Fruit fly (Drosophila melanogaster): ENCODE measurements around the gene CG10514.

The CG10514 gene

dm6 chr3R:25287128-25287527 lies 7.5 kb upstream of the CG10514 start, which contains the start of gene CG13658:
Gene CG13658, plus strand, starts transcription at chr3R:25287474.
- TF ChIP-seq tj (GFP tag; optimal IDR thresholded peaks at IDR 0.05) (no peak), Clk (GFP tag; optimal IDR thresholded peaks at IDR 0.05) (no peak), Hr96 (GFP tag; optimal IDR thresholded peaks at IDR 0.05) (no peak), pad (GFP tag; optimal IDR thresholded peaks at IDR 0.05) (no peak), cic (GFP tag; optimal IDR thresholded peaks at IDR 0.05) (peak; percentile 59), CG7045 (GFP tag; optimal IDR thresholded peaks at IDR 0.05) (no peak), toe (GFP tag; optimal IDR thresholded peaks at IDR 0.05) (no peak), Crg-1 (GFP tag; optimal IDR thresholded peaks at IDR 0.05) (no peak), CG5204 (GFP tag; optimal IDR thresholded peaks at IDR 0.05) (no peak), CG33017 (tag; optimal IDR thresholded peaks at IDR 0.05) (no peak), ovo (GFP tag; optimal IDR thresholded peaks at IDR 0.05) (no peak), CG11617 (GFP tag; optimal IDR thresholded peaks at IDR 0.05) (no peak), cnc (optimal IDR thresholded peaks at IDR 0.05) (peak in 1 of 2 experiments; percentile 81), CG1620 (GFP tag; optimal IDR thresholded peaks at IDR 0.05) (no peak), kay (GFP tag; ENCODE audit: borderline replicate concordance) (peak; percentile 90), CG12768 (GFP tag; optimal IDR thresholded peaks at IDR 0.05) (peak; percentile 13), Mnt (GFP tag; optimal IDR thresholded peaks at IDR 0.05) (no peak), CG7101 (tag; optimal IDR thresholded peaks at IDR 0.05) (no peak), bab1 (GFP tag; optimal IDR thresholded peaks at IDR 0.05) (peak; percentile 14), CG14711 (tag; optimal IDR thresholded peaks at IDR 0.05) (no peak)

dm6 chr3R:25285173-25285572 lies 5.5 kb upstream of the CG10514 start, which contains the start of gene CG31104:
Gene CG31104, plus strand, starts transcription at chr3R:25285473.
- peak; percentile 87 for TF ChIP-seq kay (GFP tag; ENCODE audit: borderline replicate concordance)
- TF ChIP-seq cic (GFP tag; optimal IDR thresholded peaks at IDR 0.05), result no peak
- no peak for TF ChIP-seq Mnt (GFP tag; optimal IDR thresholded peaks at IDR 0.05)
- no peak for TF ChIP-seq Crg-1 (GFP tag; optimal IDR thresholded peaks at IDR 0.05)
- no peak for TF ChIP-seq CG14711 (tag; optimal IDR thresholded peaks at IDR 0.05)
- no peak for TF ChIP-seq CG7101 (tag; optimal IDR thresholded peaks at IDR 0.05)

- TF ChIP-seq Clk (GFP tag; optimal IDR thresholded peaks at IDR 0.05), result no peak
- TF ChIP-seq Hr96 (GFP tag; optimal IDR thresholded peaks at IDR 0.05), result no peak
- TF ChIP-seq CG14711 (tag; optimal IDR thresholded peaks at IDR 0.05), result peak; percentile 33
- TF ChIP-seq bab1 (GFP tag; optimal IDR thresholded peaks at IDR 0.05), result no peak
- peak; percentile 14 for TF ChIP-seq CG7101 (tag; optimal IDR thresholded peaks at IDR 0.05)
- TF ChIP-seq cic (GFP tag; optimal IDR thresholded peaks at IDR 0.05), result peak; percentile 65
- no peak for TF ChIP-seq CG11617 (GFP tag; optimal IDR thresholded peaks at IDR 0.05)
- no peak for TF ChIP-seq Mnt (GFP tag; optimal IDR thresholded peaks at IDR 0.05)
- peak; percentile 3 for TF ChIP-seq CG12768 (GFP tag; optimal IDR thresholded peaks at IDR 0.05)
These were observed 3.6 kb upstream of the CG10514 start, which contains the start of gene CG31300 for dm6 chr3R:25283209-25283670. Gene CG31300, plus strand, starts transcription at chr3R:25283620.

dm6 chr3R:25281165-25281564 lies 1.5 kb upstream of the CG10514 start, which contains the start of gene CG11892:
Gene CG11892, plus strand, starts transcription at chr3R:25281548.
- TF ChIP-seq CG14711 (tag; optimal IDR thresholded peaks at IDR 0.05) (peak; percentile 64), pad (GFP tag; optimal IDR thresholded peaks at IDR 0.05) (peak; percentile 68), CG1620 (GFP tag; optimal IDR thresholded peaks at IDR 0.05) (no peak), Hr96 (GFP tag; optimal IDR thresholded peaks at IDR 0.05) (no peak), CG7045 (GFP tag; optimal IDR thresholded peaks at IDR 0.05) (peak; percentile 93), CG5204 (GFP tag; optimal IDR thresholded peaks at IDR 0.05) (peak; percentile 28), cic (GFP tag; optimal IDR thresholded peaks at IDR 0.05) (peak; percentile 93), ovo (GFP tag; optimal IDR thresholded peaks at IDR 0.05) (peak; percentile 30), CG7101 (tag; optimal IDR thresholded peaks at IDR 0.05) (peak; percentile 87), Crg-1 (GFP tag; optimal IDR thresholded peaks at IDR 0.05) (peak; percentile 20), CG12768 (GFP tag; optimal IDR thresholded peaks at IDR 0.05) (peak; percentile 89), CG33017 (tag; optimal IDR thresholded peaks at IDR 0.05) (peak; percentile 89), toe (GFP tag; optimal IDR thresholded peaks at IDR 0.05) (no peak), tj (GFP tag; optimal IDR thresholded peaks at IDR 0.05) (peak; percentile 39), Mnt (GFP tag; optimal IDR thresholded peaks at IDR 0.05) (peak; percentile 67), Clk (GFP tag; optimal IDR thresholded peaks at IDR 0.05) (peak; percentile 72), kay (GFP tag; ENCODE audit: borderline replicate concordance) (peak; percentile 93), CG11617 (GFP tag; optimal IDR thresholded peaks at IDR 0.05) (peak; percentile 82), cnc (optimal IDR thresholded peaks at IDR 0.05) (no peak), bab1 (GFP tag; optimal IDR thresholded peaks at IDR 0.05) (no peak)

dm6 chr3R:25277112-25277511 lies 2.5 kb downstream of the CG10514 start, which contains the start of gene CG10513:
Gene CG10513, minus strand, starts transcription at chr3R:25277212.
- TF ChIP-seq pad (GFP tag; optimal IDR thresholded peaks at IDR 0.05) (no peak), Crg-1 (GFP tag; optimal IDR thresholded peaks at IDR 0.05) (no peak), tj (GFP tag; optimal IDR thresholded peaks at IDR 0.05) (no peak), CG14711 (tag; optimal IDR thresholded peaks at IDR 0.05) (no peak), kay (GFP tag; ENCODE audit: borderline replicate concordance) (no peak)

- TF ChIP-seq CG11617 (GFP tag; optimal IDR thresholded peaks at IDR 0.05), result peak; percentile 62
- TF ChIP-seq CG33017 (tag; optimal IDR thresholded peaks at IDR 0.05), result peak; percentile 71
- TF ChIP-seq tj (GFP tag; optimal IDR thresholded peaks at IDR 0.05), result no peak
- no peak for TF ChIP-seq Clk (GFP tag; optimal IDR thresholded peaks at IDR 0.05)
- TF ChIP-seq ovo (GFP tag; optimal IDR thresholded peaks at IDR 0.05), result peak; percentile 20
- TF ChIP-seq CG14711 (tag; optimal IDR thresholded peaks at IDR 0.05), result peak; percentile 22
- TF ChIP-seq Mnt (GFP tag; optimal IDR thresholded peaks at IDR 0.05), result peak; percentile 19
- TF ChIP-seq kay (GFP tag; ENCODE audit: borderline replicate concordance), result peak; percentile 94
- peak; percentile 80 for TF ChIP-seq CG7045 (GFP tag; optimal IDR thresholded peaks at IDR 0.05)
- peak; percentile 34 for TF ChIP-seq CG5204 (GFP tag; optimal IDR thresholded peaks at IDR 0.05)
- no peak for TF ChIP-seq CG1620 (GFP tag; optimal IDR thresholded peaks at IDR 0.05)
- no peak for TF ChIP-seq bab1 (GFP tag; optimal IDR thresholded peaks at IDR 0.05)
- peak; percentile 44 for TF ChIP-seq pad (GFP tag; optimal IDR thresholded peaks at IDR 0.05)
- no peak for TF ChIP-seq Hr96 (GFP tag; optimal IDR thresholded peaks at IDR 0.05)
- TF ChIP-seq CG12768 (GFP tag; optimal IDR thresholded peaks at IDR 0.05), result peak; percentile 58
- TF ChIP-seq cic (GFP tag; optimal IDR thresholded peaks at IDR 0.05), result peak; percentile 97
- TF ChIP-seq CG7101 (tag; optimal IDR thresholded peaks at IDR 0.05), result peak; percentile 65
- peak; percentile 11 for TF ChIP-seq Crg-1 (GFP tag; optimal IDR thresholded peaks at IDR 0.05)
- no peak for TF ChIP-seq cnc (optimal IDR thresholded peaks at IDR 0.05)
- TF ChIP-seq toe (GFP tag; optimal IDR thresholded peaks at IDR 0.05), result no peak
These were observed 4.4 kb downstream of the CG10514 start for dm6 chr3R:25275276-25275675.
